Worm (Caenorhabditis elegans) whole organism, midembryonic: ENCODE results near the gene E02A10.4.

ENCODE experiments used
- T22C8.4 ChIP-seq: fragments of 200-800 bp; sonication (Bioruptor generic); IDR thresholded peaks from 2 replicates; pipeline ENCODE4 v1.3.6; 2022; ENCODE audit warnings: missing genetic modification characterization, missing compliant biosample characterization
- cog-1 ChIP-seq: sonication (generic microtip); optimal IDR thresholded peaks from 2 replicates; lab custom pipeline; 2016; ENCODE audit warnings: missing genetic modification characterization, missing compliant biosample characterization
- flt-1 ChIP-seq: fragments of 200-800 bp; sonication (Bioruptor generic); IDR thresholded peaks from 2 replicates; pipeline ENCODE4 v1.3.6; 2022; ENCODE audit warnings: missing genetic modification characterization, missing compliant biosample characterization
- klf-2 ChIP-seq: fragments of 200-800 bp; sonication (Bioruptor generic); conservative IDR thresholded peaks from 2 replicates; pipeline ENCODE4 v1.3.6; 2022; ENCODE audit warnings: missing genetic modification reagents, missing genetic modification characterization, missing compliant biosample characterization
- med-1 ChIP-seq: sonication (generic microtip); optimal IDR thresholded peaks from 2 replicates; lab custom pipeline; 2017; ENCODE audit warnings: missing genetic modification characterization, mild to moderate bottlenecking, missing compliant biosample characterization, antibody characterized with exemption, missing genetic modification reagents; ENCODE audit not compliant: insufficient read depth
- ref-1 ChIP-seq: fragments of 200-800 bp; sonication (Bioruptor generic); conservative IDR thresholded peaks from 2 replicates; pipeline ENCODE4 v1.3.6; 2022; ENCODE audit warnings: missing genetic modification reagents, missing genetic modification characterization, missing compliant biosample characterization
- tab-1 ChIP-seq: fragments of 200-800 bp; sonication (Bioruptor generic); IDR thresholded peaks from 2 replicates; pipeline ENCODE4 v1.3.6; 2022; ENCODE audit warnings: missing genetic modification characterization, missing compliant biosample characterization
- ztf-23 ChIP-seq: fragments of 200-800 bp; sonication (Bioruptor generic); IDR thresholded peaks from 2 replicates; pipeline ENCODE4 v1.3.6; 2022; ENCODE audit warnings: missing genetic modification reagents, missing genetic modification characterization, missing compliant biosample characterization
- ztf-29 ChIP-seq: fragments of 200-800 bp; sonication (Bioruptor generic); IDR thresholded peaks from 2 replicates; pipeline ENCODE4 v1.3.6; 2022; ENCODE audit warnings: missing genetic modification reagents, missing genetic modification characterization, missing compliant biosample characterization

The E02A10.4 gene

DNA sequence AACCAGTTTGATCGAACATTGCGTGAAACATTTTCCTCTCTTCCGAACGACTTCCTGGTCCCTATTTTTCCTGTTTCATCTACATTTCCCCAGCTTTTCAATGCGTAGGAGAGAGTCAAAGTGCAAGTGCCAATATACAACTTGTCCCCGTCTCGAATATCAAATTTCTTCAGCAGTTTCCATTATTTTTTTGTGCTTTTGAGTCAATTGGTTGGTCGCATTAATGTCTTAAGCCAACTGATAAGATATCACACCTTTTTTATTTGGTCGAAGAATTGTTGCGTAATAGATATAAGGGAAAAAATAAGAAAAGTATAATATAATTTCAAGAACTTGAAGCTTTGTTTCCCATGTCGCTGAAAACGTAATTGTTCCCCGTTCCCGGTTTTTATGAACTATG, 35.4 kb downstream of the E02A10.4 start:
- TF ChIP-seq flt-1 (GFP tag; lab: Robert Waterston, UW): no peak
- no peak for TF ChIP-seq ref-1
- no peak for TF ChIP-seq cog-1 (tag; lab: Kevin White, UChicago)
- no peak for TF ChIP-seq tab-1 (GFP tag; lab: Robert Waterston, UW)
- no peak for TF ChIP-seq klf-2 (GFP tag; lab: Robert Waterston, UW)
- no peak for TF ChIP-seq ztf-23 (GFP tag; lab: Robert Waterston, UW)
- no peak for TF ChIP-seq ztf-29 (GFP tag; lab: Robert Waterston, UW)
- no peak for TF ChIP-seq T22C8.4
- TF ChIP-seq med-1 (GFP tag; lab: Kevin White, UChicago): no peak

- TF ChIP-seq klf-2 (GFP tag; lab: Robert Waterston, UW): no peak
- no peak for TF ChIP-seq med-1 (GFP tag; lab: Kevin White, UChicago)
- no peak for TF ChIP-seq T22C8.4
- TF ChIP-seq ztf-29 (GFP tag; lab: Robert Waterston, UW): no peak
- TF ChIP-seq tab-1 (GFP tag; lab: Robert Waterston, UW): no peak
- TF ChIP-seq ref-1: no peak
These were observed 36.7 kb downstream of the E02A10.4 start for ce11 chrV:12531084-12531483.

ce11 chrV:12530129-12530528, 37.6 kb downstream of the E02A10.4 start:
- no peak for TF ChIP-seq ztf-23 (GFP tag; lab: Robert Waterston, UW)
- TF ChIP-seq klf-2 (GFP tag; lab: Robert Waterston, UW): no peak
- no peak for TF ChIP-seq med-1 (GFP tag; lab: Kevin White, UChicago)
- no peak for TF ChIP-seq ref-1
- TF ChIP-seq ztf-29 (GFP tag; lab: Robert Waterston, UW): no peak
- TF ChIP-seq flt-1 (GFP tag; lab: Robert Waterston, UW): no peak
- TF ChIP-seq cog-1 (tag; lab: Kevin White, UChicago): no peak
- no peak for TF ChIP-seq tab-1 (GFP tag; lab: Robert Waterston, UW)
- no peak for TF ChIP-seq T22C8.4

DNA sequence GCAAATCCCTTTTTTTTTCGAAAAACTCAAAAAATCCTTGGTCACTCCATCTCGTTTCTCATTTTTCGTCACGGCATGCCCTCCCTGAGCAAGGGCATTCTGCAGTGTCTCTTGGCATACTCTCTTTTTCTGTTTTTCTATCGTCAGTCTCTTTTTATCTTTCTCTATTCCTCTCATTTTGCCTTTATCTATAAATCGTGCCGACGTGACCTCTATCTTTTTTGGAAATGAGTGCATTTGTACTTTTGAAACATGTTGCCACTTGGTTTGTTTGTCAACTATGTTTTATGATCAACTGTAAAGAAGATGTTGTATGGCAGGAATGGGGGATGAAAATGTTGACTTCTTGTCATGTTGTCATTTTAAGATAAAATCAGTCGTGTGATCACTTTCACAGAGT, 38.8 kb downstream of the E02A10.4 start:
- TF ChIP-seq tab-1 (GFP tag; lab: Robert Waterston, UW) (no peak), T22C8.4 (no peak), ztf-29 (GFP tag; lab: Robert Waterston, UW) (no peak)

- no peak for TF ChIP-seq T22C8.4
- no peak for TF ChIP-seq ztf-23 (GFP tag; lab: Robert Waterston, UW)
- no peak for TF ChIP-seq ref-1
- no peak for TF ChIP-seq flt-1 (GFP tag; lab: Robert Waterston, UW)
- no peak for TF ChIP-seq tab-1 (GFP tag; lab: Robert Waterston, UW)
- TF ChIP-seq ztf-29 (GFP tag; lab: Robert Waterston, UW): no peak
- no peak for TF ChIP-seq cog-1 (tag; lab: Kevin White, UChicago)
- TF ChIP-seq med-1 (GFP tag; lab: Kevin White, UChicago): no peak
- TF ChIP-seq klf-2 (GFP tag; lab: Robert Waterston, UW): no peak
These were observed 41.0 kb downstream of the E02A10.4 start, which contains the start of gene F45D3.1 for ce11 chrV:12526758-12527157. Gene F45D3.1 (plus strand): TSS chrV:12527058.

ce11 chrV:12526124-12526523, 41.6 kb downstream of the E02A10.4 start:
- TF ChIP-seq klf-2 (GFP tag; lab: Robert Waterston, UW) (no peak), ztf-29 (GFP tag; lab: Robert Waterston, UW) (no peak), cog-1 (tag; lab: Kevin White, UChicago) (no peak), ref-1 (no peak), med-1 (GFP tag; lab: Kevin White, UChicago) (no peak), flt-1 (GFP tag; lab: Robert Waterston, UW) (no peak), T22C8.4 (no peak), ztf-23 (GFP tag; lab: Robert Waterston, UW) (no peak), tab-1 (GFP tag; lab: Robert Waterston, UW) (no peak)

- TF ChIP-seq med-1 (GFP tag; lab: Kevin White, UChicago) (no peak), ref-1 (no peak), klf-2 (GFP tag; lab: Robert Waterston, UW) (no peak), flt-1 (GFP tag; lab: Robert Waterston, UW) (no peak), ztf-23 (GFP tag; lab: Robert Waterston, UW) (no peak), cog-1 (tag; lab: Kevin White, UChicago) (no peak), tab-1 (GFP tag; lab: Robert Waterston, UW) (no peak), T22C8.4 (no peak), ztf-29 (GFP tag; lab: Robert Waterston, UW) (no peak)
These were observed 42.2 kb downstream of the E02A10.4 start, which contains the start of gene dyf-4 for ce11 chrV:12525526-12525925. Gene dyf-4 (minus strand): TSS chrV:12525738.

- TF ChIP-seq T22C8.4 (no peak), klf-2 (GFP tag; lab: Robert Waterston, UW) (no peak), flt-1 (GFP tag; lab: Robert Waterston, UW) (no peak), tab-1 (GFP tag; lab: Robert Waterston, UW) (no peak), ref-1 (no peak), med-1 (GFP tag; lab: Kevin White, UChicago) (no peak), ztf-23 (GFP tag; lab: Robert Waterston, UW) (no peak), ztf-29 (GFP tag; lab: Robert Waterston, UW) (no peak), cog-1 (tag; lab: Kevin White, UChicago) (no peak)
These were observed 44.4 kb downstream of the E02A10.4 start for ce11 chrV:12523356-12523755.

DNA sequence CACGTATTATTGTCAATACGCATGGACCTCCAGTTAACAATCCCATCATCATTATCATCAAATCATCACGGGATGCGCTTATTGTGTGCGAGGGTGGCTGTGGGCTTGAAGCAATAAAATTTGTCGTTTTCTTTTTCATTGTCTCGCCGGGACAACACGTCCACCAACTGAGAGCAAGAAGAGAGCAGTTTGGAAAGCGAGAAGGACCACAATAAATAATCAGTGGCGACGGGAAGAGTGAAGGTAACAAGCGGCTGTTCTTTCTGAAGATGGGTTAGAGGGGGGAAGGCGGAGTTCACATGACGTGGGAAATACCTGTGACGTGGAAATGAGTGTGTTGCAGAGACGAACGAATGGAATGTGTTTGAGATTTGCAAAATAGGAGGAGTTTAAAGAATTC, 49.0 kb downstream of the E02A10.4 start:
- no peak for TF ChIP-seq ztf-29 (GFP tag; lab: Robert Waterston, UW)
- TF ChIP-seq flt-1 (GFP tag; lab: Robert Waterston, UW): no peak
- TF ChIP-seq klf-2 (GFP tag; lab: Robert Waterston, UW): no peak
- no peak for TF ChIP-seq med-1 (GFP tag; lab: Kevin White, UChicago)
- TF ChIP-seq ztf-23 (GFP tag; lab: Robert Waterston, UW): no peak
- no peak for TF ChIP-seq cog-1 (tag; lab: Kevin White, UChicago)
- no peak for TF ChIP-seq tab-1 (GFP tag; lab: Robert Waterston, UW)
- TF ChIP-seq ref-1: no peak
- no peak for TF ChIP-seq T22C8.4

ce11 chrV:12517757-12518156, 50.0 kb downstream of the E02A10.4 start:
- no peak for TF ChIP-seq klf-2 (GFP tag; lab: Robert Waterston, UW)
- no peak for TF ChIP-seq cog-1 (tag; lab: Kevin White, UChicago)
- no peak for TF ChIP-seq ref-1
- TF ChIP-seq ztf-23 (GFP tag; lab: Robert Waterston, UW): no peak
- no peak for TF ChIP-seq med-1 (GFP tag; lab: Kevin White, UChicago)
- TF ChIP-seq flt-1 (GFP tag; lab: Robert Waterston, UW): no peak
